Worm (Caenorhabditis elegans) whole organism, L4 larva: Measurements from ENCODE around the gene grd-4.

Experiments used
- F10B5.3 ChIP-seq: sonication (generic microtip); optimal IDR thresholded peaks from 2 replicates; lab custom pipeline; 2016; ENCODE audit warnings: mild to moderate bottlenecking, missing genetic modification characterization, missing compliant biosample characterization
- F26F4.8 ChIP-seq: fragments of 200-800 bp; sonication (Bioruptor generic); conservative IDR thresholded peaks from 2 replicates; pipeline ENCODE4 v1.3.6; 2022; ENCODE audit warnings: missing genetic modification characterization, missing compliant biosample characterization
- F44E2.7 ChIP-seq: fragments of 200-800 bp; sonication (Bioruptor generic); IDR thresholded peaks from 2 replicates; pipeline ENCODE4 v2.1.2; 2022; ENCODE audit warnings: missing genetic modification characterization, missing compliant biosample characterization
- R02D3.7 ChIP-seq: fragments of 150-350 bp; sonication (generic microtip); optimal IDR thresholded peaks from 3 replicates; lab custom pipeline; 2014; ENCODE audit warnings: missing biosample characterization, missing genetic modification characterization
- Y48G9A.11 ChIP-seq: fragments of 200-800 bp; sonication (Bioruptor generic); IDR thresholded peaks from 2 replicates; pipeline ENCODE4 v1.3.6; 2022; ENCODE audit warnings: missing genetic modification reagents, missing genetic modification characterization, missing compliant biosample characterization
- Y5F2A.4 ChIP-seq: fragments of 200-800 bp; sonication (Bioruptor generic); optimal IDR thresholded peaks from 2 replicates; lab custom pipeline; 2018; ENCODE audit warnings: mild to moderate bottlenecking, missing genetic modification characterization, missing compliant biosample characterization
- Y75B8A.6 ChIP-seq: fragments of 200-800 bp; sonication (Bioruptor generic); IDR thresholded peaks from 2 replicates; pipeline ENCODE4 v1.3.6; 2022; ENCODE audit warnings: missing genetic modification reagents, missing genetic modification characterization, missing compliant biosample characterization
- aha-1 ChIP-seq: fragments of 150-350 bp; peaks from one replicate; lab custom pipeline; 2014; ENCODE audit warnings: missing biosample characterization, missing genetic modification characterization
- aly-2 ChIP-seq: sonication (generic microtip); optimal IDR thresholded peaks from 2 replicates; lab custom pipeline; 2018; ENCODE audit warnings: missing biosample characterization, missing genetic modification characterization
- ceh-20 ChIP-seq: fragments of 200-800 bp; sonication (Bioruptor generic); IDR thresholded peaks from 2 replicates; pipeline ENCODE4 v1.3.6; 2022; ENCODE audit warnings: missing genetic modification reagents, missing genetic modification characterization, missing compliant biosample characterization
- ceh-28 ChIP-seq: fragments of 150-350 bp; optimal IDR thresholded peaks from 2 replicates; lab custom pipeline; 2014; ENCODE audit warnings: missing biosample characterization, missing genetic modification reagents, missing genetic modification characterization
- ceh-44 ChIP-seq: fragments of 200-800 bp; sonication (Bioruptor generic); IDR thresholded peaks from 2 replicates; pipeline ENCODE4 v1.3.6; 2022; ENCODE audit warnings: missing genetic modification reagents, missing genetic modification characterization, missing compliant biosample characterization
- ceh-62 ChIP-seq: sonication (generic microtip); optimal IDR thresholded peaks from 2 replicates; lab custom pipeline; 2017; ENCODE audit warnings: missing biosample characterization, missing genetic modification characterization
- daf-12 ChIP-seq: fragments of 150-350 bp; optimal IDR thresholded peaks from 2 replicates; lab custom pipeline; 2014; ENCODE audit warnings: missing biosample characterization, missing genetic modification reagents, missing genetic modification characterization
- dve-1 ChIP-seq: sonication (generic microtip); optimal IDR thresholded peaks from 2 replicates; lab custom pipeline; 2017; ENCODE audit warnings: antibody characterized with exemption, mild to moderate bottlenecking, missing genetic modification characterization, missing compliant biosample characterization; ENCODE audit not compliant: insufficient read depth
- fos-1 ChIP-seq: fragments of 150-350 bp; optimal IDR thresholded peaks from 2 replicates; lab custom pipeline; 2014; ENCODE audit warnings: missing biosample characterization, missing genetic modification characterization
- gei-8 ChIP-seq: fragments of 200-800 bp; sonication (Bioruptor generic); optimal IDR thresholded peaks from 2 replicates; lab custom pipeline; 2018; ENCODE audit warnings: mild to moderate bottlenecking, missing genetic modification characterization, missing compliant biosample characterization
- hlh-11 ChIP-seq: fragments of 200-800 bp; sonication (Bioruptor generic); optimal IDR thresholded peaks from 2 replicates; lab custom pipeline; 2018; ENCODE audit warnings: mild to moderate bottlenecking, missing genetic modification characterization, missing compliant biosample characterization
- hmg-1.1 ChIP-seq: fragments of 200-800 bp; sonication (Bioruptor generic); IDR thresholded peaks from 2 replicates; pipeline ENCODE4 v1.3.6; 2022; ENCODE audit warnings: missing genetic modification reagents, missing genetic modification characterization, missing compliant biosample characterization
- lin-1 ChIP-seq: fragments of 200-800 bp; sonication (Bioruptor generic); IDR thresholded peaks from 2 replicates; pipeline ENCODE4 v1.3.6; 2022; ENCODE audit warnings: missing genetic modification reagents, missing genetic modification characterization, missing compliant biosample characterization
- lin-13 ChIP-seq: fragments of 150-350 bp; optimal IDR thresholded peaks from 2 replicates; lab custom pipeline; 2014; ENCODE audit warnings: missing biosample characterization, missing genetic modification reagents, missing genetic modification characterization
- lin-29 ChIP-seq: fragments of 200-800 bp; sonication (Bioruptor generic); IDR thresholded peaks from 2 replicates; pipeline ENCODE4 v1.3.6; 2022; ENCODE audit warnings: missing genetic modification reagents, missing genetic modification characterization, missing compliant biosample characterization
- lin-38 ChIP-seq: fragments of 200-800 bp; sonication (Bioruptor generic); IDR thresholded peaks from 2 replicates; pipeline ENCODE4 v1.3.6; 2022; ENCODE audit warnings: missing genetic modification reagents, missing genetic modification characterization, missing compliant biosample characterization
- lin-39 ChIP-seq: fragments of 150-350 bp; optimal IDR thresholded peaks from 2 replicates; lab custom pipeline; 2014; ENCODE audit warnings: missing biosample characterization, missing genetic modification reagents, missing genetic modification characterization
- lir-3 ChIP-seq: sonication (generic microtip); optimal IDR thresholded peaks from 2 replicates; lab custom pipeline; 2016; ENCODE audit warnings: mild to moderate bottlenecking, missing genetic modification characterization, missing compliant biosample characterization
- lsy-2 ChIP-seq, 2 experiments: fragments of 150-350 bp in 1 of 2; sonication (generic microtip) in 1 of 2; optimal IDR thresholded peaks; 2 replicates each; lab custom pipeline; 2014 to 2017; ENCODE audit warnings: missing biosample characterization in 2 of 2, missing genetic modification characterization in 2 of 2
- madf-9 ChIP-seq: fragments of 200-800 bp; sonication (Bioruptor generic); conservative IDR thresholded peaks from 2 replicates; pipeline ENCODE4 v1.3.6; 2022; ENCODE audit warnings: missing genetic modification reagents, missing genetic modification characterization, missing compliant biosample characterization
- mdl-1 ChIP-seq, 2 experiments: fragments of 150-350 bp in 1 of 2; sonication (generic microtip) in 1 of 2; optimal IDR thresholded peaks; 2 replicates each; lab custom pipeline; 2014 to 2017; ENCODE audit warnings: missing biosample characterization in 2 of 2, missing genetic modification characterization in 2 of 2
- mdt-29 ChIP-seq: fragments of 200-800 bp; sonication (Bioruptor generic); IDR thresholded peaks from 2 replicates; pipeline ENCODE4 v1.3.6; 2022; ENCODE audit warnings: missing genetic modification reagents, missing genetic modification characterization, missing compliant biosample characterization
- mes-2 ChIP-seq: sonication (generic microtip); optimal IDR thresholded peaks from 2 replicates; lab custom pipeline; 2016; ENCODE audit warnings: missing genotype, mild to moderate bottlenecking, missing genetic modification characterization, missing compliant biosample characterization; ENCODE audit not compliant: poor library complexity, severe bottlenecking
- mxl-2 ChIP-seq: fragments of 200-800 bp; sonication (Bioruptor generic); conservative IDR thresholded peaks from 2 replicates; pipeline ENCODE4 v1.3.6; 2022; ENCODE audit warnings: missing genetic modification reagents, missing genetic modification characterization, missing compliant biosample characterization
- mxl-3 ChIP-seq: fragments of 200-800 bp; sonication (Bioruptor generic); optimal IDR thresholded peaks from 2 replicates; lab custom pipeline; 2018; ENCODE audit warnings: mild to moderate bottlenecking, missing genetic modification characterization, missing compliant biosample characterization
- nhr-10 ChIP-seq: fragments of 150-350 bp; optimal IDR thresholded peaks from 2 replicates; lab custom pipeline; 2014; ENCODE audit warnings: missing biosample characterization, missing genetic modification characterization
- nhr-11 ChIP-seq: fragments of 150-350 bp; optimal IDR thresholded peaks from 2 replicates; lab custom pipeline; 2014; ENCODE audit warnings: missing biosample characterization, missing genetic modification characterization
- nhr-41 ChIP-seq: fragments of 200-800 bp; sonication (Bioruptor generic); IDR thresholded peaks from 2 replicates; pipeline ENCODE4 v1.3.6; 2022; ENCODE audit warnings: missing genetic modification reagents, missing genetic modification characterization, missing compliant biosample characterization
- nhr-76 ChIP-seq: fragments of 150-350 bp; optimal IDR thresholded peaks from 2 replicates; lab custom pipeline; 2014; ENCODE audit warnings: missing biosample characterization, missing genetic modification characterization
- nhr-77 ChIP-seq: fragments of 150-350 bp; optimal IDR thresholded peaks from 2 replicates; lab custom pipeline; 2014; ENCODE audit warnings: missing biosample characterization, missing genetic modification characterization
- pqm-1 ChIP-seq: sonication (generic microtip); optimal IDR thresholded peaks from 2 replicates; lab custom pipeline; 2017; ENCODE audit warnings: missing biosample characterization, missing genetic modification characterization
- saeg-2 ChIP-seq: fragments of 200-800 bp; sonication (Bioruptor generic); IDR thresholded peaks from 2 replicates; pipeline ENCODE4 v1.3.6; 2022; ENCODE audit warnings: missing genetic modification reagents, missing genetic modification characterization, missing compliant biosample characterization
- skn-1 ChIP-seq: fragments of 150-350 bp; optimal IDR thresholded peaks from 2 replicates; lab custom pipeline; 2014; ENCODE audit warnings: missing biosample characterization, missing genetic modification characterization
- snpc-4 ChIP-seq: fragments of 150-350 bp; optimal IDR thresholded peaks from 2 replicates; lab custom pipeline; 2014; ENCODE audit warnings: missing biosample characterization, missing genetic modification characterization
- unc-130 ChIP-seq: sonication (generic microtip); optimal IDR thresholded peaks from 2 replicates; lab custom pipeline; 2016; ENCODE audit warnings: missing genetic modification reagents, missing genetic modification characterization, missing compliant biosample characterization
- zfp-2 ChIP-seq: sonication (generic microtip); optimal IDR thresholded peaks from 2 replicates; lab custom pipeline; 2016; ENCODE audit warnings: mild to moderate bottlenecking, missing genetic modification characterization, missing compliant biosample characterization
- zfp-3 ChIP-seq: fragments of 200-800 bp; sonication (Bioruptor generic); conservative IDR thresholded peaks from 2 replicates; pipeline ENCODE4 v1.3.6; 2022; ENCODE audit warnings: missing genetic modification reagents, missing genetic modification characterization, missing compliant biosample characterization
- zip-11 ChIP-seq: fragments of 200-800 bp; sonication (Bioruptor generic); IDR thresholded peaks from 2 replicates; pipeline ENCODE4 v1.3.6; 2022; ENCODE audit warnings: missing genetic modification characterization, missing compliant biosample characterization
- ztf-7 ChIP-seq: fragments of 150-350 bp; optimal IDR thresholded peaks from 2 replicates; lab custom pipeline; 2014; ENCODE audit warnings: missing biosample characterization, missing genetic modification characterization

grd-4 gene

ce11 chrX:8507576-8507975 lies 6.6 kb downstream of the grd-4 start, which contains the start of gene H03E18.1:
Gene H03E18.1 (plus strand): TSS chrX:8507876.
- TF ChIP-seq zfp-2 (tag; lab: Kevin White, UChicago) (no peak), mes-2 (tag; lab: Kevin White, UChicago) (no peak), lin-29 (GFP tag; lab: Robert Waterston, UW) (no peak), fos-1 (tag; lab: Kevin White, UChicago) (no peak), madf-9 (GFP tag; lab: Robert Waterston, UW) (no peak), nhr-76 (tag; lab: Kevin White, UChicago) (no peak), lin-39 (tag; lab: Kevin White, UChicago) (no peak), nhr-10 (tag; lab: Kevin White, UChicago) (no peak), ztf-7 (tag; lab: Kevin White, UChicago) (no peak), zfp-3 (no peak), aha-1 (no peak), unc-130 (GFP tag; lab: Kevin White, UChicago) (no peak), daf-12 (tag; lab: Kevin White, UChicago) (no peak), lin-38 (GFP tag; lab: Robert Waterston, UW) (no peak), F44E2.7 (GFP tag; lab: Robert Waterston, UW) (no peak), skn-1 (tag; lab: Kevin White, UChicago) (no peak), ceh-20 (GFP tag; lab: Robert Waterston, UW) (no peak), mxl-3 (GFP tag; lab: Kevin White, UChicago) (no peak)

ce11 chrX:8509088-8509487 lies 8.1 kb downstream of the grd-4 start:
- TF ChIP-seq dve-1 (tag; lab: Kevin White, UChicago) (no peak), lin-39 (tag; lab: Kevin White, UChicago) (no peak), ceh-62 (tag; lab: Kevin White, UChicago) (no peak), mdt-29 (no peak), unc-130 (GFP tag; lab: Kevin White, UChicago) (no peak), F10B5.3 (no peak), nhr-11 (tag; lab: Kevin White, UChicago) (no peak), ceh-20 (GFP tag; lab: Robert Waterston, UW) (no peak), mxl-3 (GFP tag; lab: Kevin White, UChicago) (no peak), mdl-1 (tag; optimal IDR thresholded peaks at IDR 0.05; lab: Kevin White, UChicago) (no peak), nhr-41 (GFP tag; lab: Robert Waterston, UW) (no peak), ceh-28 (tag; lab: Kevin White, UChicago) (no peak)

DNA sequence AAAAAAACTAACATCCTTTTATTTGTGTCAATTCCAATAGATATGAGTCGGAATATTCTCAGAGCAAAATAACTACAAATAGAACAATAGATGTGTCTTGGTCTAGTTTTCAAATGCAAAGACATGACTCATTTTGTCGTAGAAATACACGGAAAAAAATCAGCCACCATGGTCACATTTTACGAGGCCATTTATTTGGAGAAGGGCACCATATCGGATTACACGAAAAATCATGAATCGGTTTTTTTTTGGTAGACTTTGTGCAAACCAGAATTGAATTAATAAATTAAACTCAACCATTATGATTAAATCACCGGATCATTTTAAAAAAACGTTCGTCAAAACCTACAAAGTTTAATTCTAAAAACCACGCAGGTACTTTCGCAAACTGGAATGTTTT lies 19.4 kb downstream of the grd-4 start, which contains the start of gene H03E18.2:
Gene H03E18.2 (minus strand): TSS at position 101 of the 400 bp plus-strand sequence.
- TF ChIP-seq mxl-2 = no peak
- no peak for TF ChIP-seq F26F4.8 (GFP tag; lab: Robert Waterston, UW)
- TF ChIP-seq lin-1 (GFP tag; lab: Robert Waterston, UW) = no peak
- TF ChIP-seq pqm-1 = no peak
- no peak for TF ChIP-seq ceh-62 (tag; lab: Kevin White, UChicago)
- TF ChIP-seq Y48G9A.11 (GFP tag; lab: Robert Waterston, UW) = no peak
- TF ChIP-seq aha-1 = no peak
- TF ChIP-seq saeg-2 (GFP tag; lab: Robert Waterston, UW) = no peak
- TF ChIP-seq gei-8 = no peak
- no peak for TF ChIP-seq nhr-11 (tag; lab: Kevin White, UChicago)
- no peak for TF ChIP-seq lin-13 (GFP tag; lab: Kevin White, UChicago)
- TF ChIP-seq zip-11 = no peak
- no peak for TF ChIP-seq hmg-1.1 (GFP tag; lab: Robert Waterston, UW)
- TF ChIP-seq zfp-2 (tag; lab: Kevin White, UChicago) = no peak
- TF ChIP-seq, all 104 proteins: peak for 0

DNA sequence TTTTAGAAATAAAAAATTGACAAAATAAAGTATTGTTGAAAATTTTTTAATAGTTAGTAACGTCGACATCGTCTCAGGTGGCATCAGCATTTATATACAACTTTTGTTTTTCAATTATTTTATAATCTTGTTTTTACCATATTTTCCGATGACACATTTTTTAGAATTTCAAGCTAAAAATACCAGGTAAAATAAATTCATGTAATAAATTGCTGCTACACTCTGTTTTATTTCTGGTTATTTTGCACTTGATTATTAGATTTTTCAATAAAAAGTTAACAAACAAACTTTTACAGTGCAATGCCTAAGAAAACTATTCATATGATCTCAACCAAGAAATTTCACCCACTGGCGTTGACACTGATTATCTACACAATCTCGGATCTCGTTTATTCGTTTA lies 20.6 kb downstream of the grd-4 start, which contains the start of gene C03G5.14:
Gene C03G5.14 (plus strand): TSS at position 301 of the 400 bp plus-strand sequence.
- TF ChIP-seq ceh-44 (GFP tag; lab: Robert Waterston, UW) = no peak
- no peak for TF ChIP-seq ceh-28 (tag; lab: Kevin White, UChicago)
- no peak for TF ChIP-seq lin-39 (tag; lab: Kevin White, UChicago)
- no peak for TF ChIP-seq R02D3.7 (tag; lab: Kevin White, UChicago)
- no peak for TF ChIP-seq dve-1 (tag; lab: Kevin White, UChicago)
- no peak for TF ChIP-seq lsy-2 (tag; optimal IDR thresholded peaks at IDR 0.05; lab: Kevin White, UChicago)
- TF ChIP-seq nhr-77 = no peak
- TF ChIP-seq snpc-4 = no peak
- TF ChIP-seq lir-3 = no peak
- no peak for TF ChIP-seq Y5F2A.4 (GFP tag; lab: Kevin White, UChicago)
- no peak for TF ChIP-seq Y75B8A.6
- TF ChIP-seq zip-11 = no peak
- no peak for TF ChIP-seq nhr-41 (GFP tag; lab: Robert Waterston, UW)
- no peak for TF ChIP-seq hlh-11
- TF ChIP-seq aly-2 (tag; lab: Kevin White, UChicago) = no peak
- TF ChIP-seq, all 104 proteins: peak for 0
